Worm (Caenorhabditis elegans): ENCODE results near the gene R02F11.2.

Gene R02F11.2

DNA sequence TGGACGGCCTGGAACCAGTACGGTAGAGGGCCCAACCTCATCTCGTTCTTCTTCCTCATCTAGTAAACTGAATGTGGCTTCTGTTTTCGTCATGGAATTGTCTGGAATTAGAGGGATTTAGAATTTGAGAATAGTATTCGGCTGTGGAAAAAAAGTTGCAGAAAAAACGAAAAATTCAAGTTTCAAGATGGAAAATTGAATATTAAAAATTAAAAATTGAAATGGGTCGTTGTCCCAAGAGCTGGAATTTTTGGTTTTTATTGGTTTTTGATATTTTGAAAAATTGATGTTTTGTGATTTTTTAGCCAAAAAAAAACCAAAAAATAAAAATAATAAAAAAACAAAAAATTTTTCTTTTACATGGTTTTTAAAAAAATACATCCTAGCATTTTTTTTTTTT is 11.4 kb downstream of the R02F11.2 start, which contains the start of gene R02F11.3:
R02F11.3 (minus strand) TSS at position 101 of the 400 bp plus-strand sequence.
- TF ChIP-seq unc-39 (tag; optimal IDR thresholded peaks at IDR 0.05) (no peak), spr-3 (GFP tag; optimal IDR thresholded peaks at IDR 0.05) (no peak), skn-1 (tag; optimal IDR thresholded peaks at IDR 0.05) (no peak), lin-15B (tag; optimal IDR thresholded peaks at IDR 0.05) (no peak), gei-8 (GFP tag; optimal IDR thresholded peaks at IDR 0.05) (no peak), nhr-11 (tag; optimal IDR thresholded peaks at IDR 0.05) (no peak), T26A8.4 (GFP tag; IDR thresholded peaks at IDR 0.05) (no peak), saeg-2 (GFP tag; IDR thresholded peaks at IDR 0.05) (no peak), daf-12 (tag; optimal IDR thresholded peaks at IDR 0.05) (no peak), Y75B8A.6 (GFP tag; IDR thresholded peaks at IDR 0.05) (no peak), nhr-6 (tag; optimal IDR thresholded peaks at IDR 0.05) (no peak), attf-4 (tag; optimal IDR thresholded peaks at IDR 0.05) (no peak), duxl-1 (tag; optimal IDR thresholded peaks at IDR 0.05; ENCODE audit: poor library complexity) (no peak), egl-43 (GFP tag; IDR thresholded peaks at IDR 0.05) (no peak), Y105C5A.15 (GFP tag; IDR thresholded peaks at IDR 0.05) (no peak), F44E2.7 (GFP tag; IDR thresholded peaks at IDR 0.05) (no peak), mep-1 (tag; optimal IDR thresholded peaks at IDR 0.05) (no peak), lin-13 (GFP tag; optimal IDR thresholded peaks at IDR 0.05) (no peak)

DNA sequence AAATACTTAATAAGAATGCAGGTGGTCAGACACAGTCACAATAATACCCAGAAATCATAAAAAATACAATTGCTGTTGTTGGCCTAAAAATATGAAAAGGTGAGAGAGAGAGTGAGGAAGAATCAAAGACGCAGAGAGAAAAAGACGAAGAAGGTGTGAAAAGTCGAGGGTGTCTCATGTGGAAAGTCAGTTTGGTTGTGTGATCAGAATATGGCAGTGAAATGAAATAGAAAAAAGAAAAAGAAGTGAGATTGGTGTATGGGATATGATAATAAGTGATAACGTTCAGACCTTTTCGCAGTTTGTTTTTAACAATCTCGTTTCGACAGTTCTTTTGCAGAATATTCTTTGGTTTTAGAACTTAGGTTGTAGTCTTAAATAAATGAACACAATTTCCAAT is 12.5 kb downstream of the R02F11.2 start:
- TF ChIP-seq nhr-42 (GFP tag; IDR thresholded peaks at IDR 0.05) (no peak), daf-19 (GFP tag; conservative IDR thresholded peaks at IDR 0.05) (no peak), php-3 (GFP tag; IDR thresholded peaks at IDR 0.05) (no peak), attf-4 (tag; optimal IDR thresholded peaks at IDR 0.05) (no peak), nhr-28 (tag; optimal IDR thresholded peaks at IDR 0.05) (peak; percentile 67), mxl-3 (GFP tag; optimal IDR thresholded peaks at IDR 0.05) (peak; percentile 9), gei-8 (GFP tag; optimal IDR thresholded peaks at IDR 0.05) (no peak), hlh-30 (tag; optimal IDR thresholded peaks at IDR 0.05; ENCODE audit: insufficient read depth) (peak; percentile 50)

DNA sequence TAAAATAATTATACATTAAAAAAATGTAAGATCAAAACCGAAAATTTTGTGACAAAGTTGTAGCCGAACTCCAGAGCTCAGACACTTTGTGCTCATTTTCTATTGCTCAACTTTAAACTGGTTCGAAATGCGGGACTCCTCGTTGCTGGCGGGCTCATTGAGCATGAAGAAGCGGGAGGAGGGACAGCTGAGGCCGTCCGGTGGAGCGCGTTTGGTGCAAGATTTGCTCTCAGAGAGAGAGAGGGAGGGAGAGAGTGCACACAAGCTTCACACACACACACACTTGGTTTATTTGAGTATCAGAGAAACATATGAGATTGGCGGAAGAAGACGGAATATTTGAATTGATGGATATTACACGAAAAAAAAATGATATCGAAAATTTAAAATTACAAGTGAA is 16.3 kb downstream of the R02F11.2 start:
- TF ChIP-seq D1046.2 (GFP tag; IDR thresholded peaks at IDR 0.05) (no peak), nhr-25 (tag; optimal IDR thresholded peaks at IDR 0.05; ENCODE audit: borderline replicate concordance, insufficient read depth) (no peak), nhr-6 (tag; optimal IDR thresholded peaks at IDR 0.05) (no peak), unc-62 (GFP tag; optimal IDR thresholded peaks at IDR 0.05 in 1 of 2) (peak in 1 of 2 experiments; percentile 94), unc-62 (tag; optimal IDR thresholded peaks at IDR 0.05) (no peak), egl-27 (tag; optimal IDR thresholded peaks at IDR 0.05) (no peak), zfp-3 (GFP tag; conservative IDR thresholded peaks at IDR 0.05) (no peak), lsy-2 (tag; optimal IDR thresholded peaks at IDR 0.05) (peak in 1 of 2 experiments; percentile 20), ceh-32 (tag; optimal IDR thresholded peaks at IDR 0.05; ENCODE audit: poor library complexity) (no peak), daf-12 (tag; optimal IDR thresholded peaks at IDR 0.05) (no peak), php-3 (GFP tag; IDR thresholded peaks at IDR 0.05) (no peak), zip-2 (tag; optimal IDR thresholded peaks at IDR 0.05) (no peak), zfp-2 (tag; optimal IDR thresholded peaks at IDR 0.05) (no peak), nhr-77 (tag; optimal IDR thresholded peaks at IDR 0.05) (no peak), aly-2 (tag; optimal IDR thresholded peaks at IDR 0.05) (no peak), hlh-11 (tag; optimal IDR thresholded peaks at IDR 0.05) (peak; percentile 66), spr-3 (GFP tag; optimal IDR thresholded peaks at IDR 0.05) (no peak), lim-7 (GFP tag; IDR thresholded peaks at IDR 0.05) (no peak), fos-1 (tag; optimal IDR thresholded peaks at IDR 0.05) (no peak), pqm-1 (tag; optimal IDR thresholded peaks at IDR 0.05) (no peak), ceh-44 (GFP tag; IDR thresholded peaks at IDR 0.05) (no peak), lin-29 (GFP tag; IDR thresholded peaks at IDR 0.05) (no peak), T26A8.4 (GFP tag; IDR thresholded peaks at IDR 0.05) (no peak), jun-1 (tag; optimal IDR thresholded peaks at IDR 0.05) (no peak), mdl-1 (tag; optimal IDR thresholded peaks at IDR 0.05) (no peak), Y48G9A.11 (GFP tag; IDR thresholded peaks at IDR 0.05) (no peak), mxl-3 (GFP tag; optimal IDR thresholded peaks at IDR 0.05) (no peak), attf-4 (tag; optimal IDR thresholded peaks at IDR 0.05) (no peak), madf-9 (GFP tag; conservative IDR thresholded peaks at IDR 0.05) (no peak), nhr-48 (tag; optimal IDR thresholded peaks at IDR 0.05) (no peak), ceh-82 (tag; optimal IDR thresholded peaks at IDR 0.05) (no peak), tra-1 (GFP tag; IDR thresholded peaks at IDR 0.05) (no peak), ama-1 (optimal IDR thresholded peaks at IDR 0.05) (no peak)

Measured in whole organism, L4 larva.